Worm (Caenorhabditis elegans) whole organism, L1 larva: ENCODE data around the gene cyn-12.

ENCODE experiments used
- C34B4.2 ChIP-seq: sonication (generic microtip); optimal IDR thresholded peaks from 2 replicates; lab custom pipeline; 2017; ENCODE audit warnings: mild to moderate bottlenecking, missing genetic modification characterization, missing compliant biosample characterization
- F16B12.6 ChIP-seq: fragments of 150-350 bp; optimal IDR thresholded peaks from 2 replicates; lab custom pipeline; 2014; ENCODE audit warnings: missing biosample characterization, missing genetic modification characterization
- Y116A8C.19 ChIP-seq: sonication (generic microtip); optimal IDR thresholded peaks from 2 replicates; lab custom pipeline; 2016; ENCODE audit warnings: missing compliant biosample characterization, missing genetic modification characterization, borderline replicate concordance
- aha-1 ChIP-seq: fragments of 150-350 bp; optimal IDR thresholded peaks from 2 replicates; lab custom pipeline; 2014; ENCODE audit warnings: missing biosample characterization, missing genetic modification characterization
- alr-1 ChIP-seq: fragments of 200-800 bp; sonication (Bioruptor generic); optimal IDR thresholded peaks from 2 replicates; lab custom pipeline; 2018; ENCODE audit warnings: borderline replicate concordance, mild to moderate bottlenecking, missing genetic modification characterization, missing compliant biosample characterization
- aly-2 ChIP-seq: fragments of 150-350 bp; optimal IDR thresholded peaks from 2 replicates; lab custom pipeline; 2014; ENCODE audit warnings: missing biosample characterization, missing genetic modification characterization
- blmp-1 ChIP-seq: fragments of 150-350 bp; optimal IDR thresholded peaks from 2 replicates; lab custom pipeline; 2014; ENCODE audit warnings: missing biosample characterization, missing genetic modification characterization
- ceh-63 ChIP-seq: fragments of 200-800 bp; sonication (Bioruptor generic); optimal IDR thresholded peaks from 2 replicates; lab custom pipeline; 2018; ENCODE audit warnings: mild to moderate bottlenecking, missing genetic modification characterization, missing compliant biosample characterization
- ceh-8 ChIP-seq: fragments of 200-800 bp; sonication (Bioruptor generic); optimal IDR thresholded peaks from 2 replicates; lab custom pipeline; 2018; ENCODE audit warnings: mild to moderate bottlenecking, missing genetic modification characterization, moderate library complexity, missing compliant biosample characterization
- ceh-82 ChIP-seq, 3 experiments: fragments of 150-350 bp in 1 of 3; sonication (generic microtip) in 2 of 3; optimal IDR thresholded peaks; 2 replicates each; lab custom pipeline; 2014 to 2017; ENCODE audit warnings: missing biosample characterization in 3 of 3, missing genetic modification characterization in 3 of 3
- ceh-88 ChIP-seq: fragments of 200-800 bp; sonication (Bioruptor generic); IDR thresholded peaks from 2 replicates; pipeline ENCODE4 v1.3.6; 2022; ENCODE audit warnings: missing genetic modification characterization, missing compliant biosample characterization
- ceh-90 ChIP-seq: sonication (generic microtip); optimal IDR thresholded peaks from 2 replicates; lab custom pipeline; 2016; ENCODE audit warnings: missing genetic modification characterization, missing compliant biosample characterization
- ces-1 ChIP-seq: fragments of 150-350 bp; optimal IDR thresholded peaks from 2 replicates; lab custom pipeline; 2014; ENCODE audit warnings: missing biosample characterization, missing genetic modification reagents, missing genetic modification characterization
- dsc-1 ChIP-seq: sonication (generic microtip); optimal IDR thresholded peaks from 2 replicates; lab custom pipeline; 2016; ENCODE audit warnings: mild to moderate bottlenecking, missing genetic modification characterization, missing compliant biosample characterization
- efl-3 ChIP-seq: fragments of 200-800 bp; sonication (Bioruptor generic); optimal IDR thresholded peaks from 2 replicates; lab custom pipeline; 2018; ENCODE audit warnings: mild to moderate bottlenecking, missing genetic modification characterization, missing compliant biosample characterization
- egl-27 ChIP-seq, 2 experiments: fragments of 150-350 bp in 1 of 2; sonication (generic microtip); optimal IDR thresholded peaks; 3 replicates each; lab custom pipeline; 2017 to 2018; ENCODE audit warnings: missing biosample characterization in 2 of 2, missing genetic modification characterization in 2 of 2, missing genetic modification reagents in 2 of 2
- elt-2 ChIP-seq: sonication (generic microtip); optimal IDR thresholded peaks from 2 replicates; lab custom pipeline; 2016; ENCODE audit warnings: missing genetic modification characterization, mild to moderate bottlenecking, inconsistent platforms, missing compliant biosample characterization, missing genetic modification reagents
- fkh-4 ChIP-seq: sonication (generic microtip); optimal IDR thresholded peaks from 2 replicates; lab custom pipeline; 2016; ENCODE audit warnings: missing compliant biosample characterization, missing genetic modification characterization, borderline replicate concordance
- fkh-8 ChIP-seq: sonication (generic microtip); optimal IDR thresholded peaks from 2 replicates; lab custom pipeline; 2016; ENCODE audit warnings: mild to moderate bottlenecking, missing genetic modification characterization, missing compliant biosample characterization
- grh-1 ChIP-seq: fragments of 200-800 bp; sonication (Bioruptor generic); IDR thresholded peaks from 2 replicates; pipeline ENCODE4 v1.3.6; 2022; ENCODE audit warnings: missing genetic modification reagents, missing genetic modification characterization, missing compliant biosample characterization
- hlh-4 ChIP-seq: sonication (generic microtip); optimal IDR thresholded peaks from 2 replicates; lab custom pipeline; 2016; ENCODE audit warnings: mild to moderate bottlenecking, missing genetic modification characterization, missing compliant biosample characterization
- irx-1 ChIP-seq: sonication (generic microtip); optimal IDR thresholded peaks from 2 replicates; lab custom pipeline; 2016; ENCODE audit warnings: missing genetic modification characterization, missing compliant biosample characterization
- isw-1 ChIP-seq: fragments of 200-800 bp; sonication (Bioruptor generic); IDR thresholded peaks from 2 replicates; pipeline ENCODE4 v1.3.6; 2022; ENCODE audit warnings: missing genetic modification characterization, missing compliant biosample characterization
- jun-1 ChIP-seq: fragments of 150-350 bp; optimal IDR thresholded peaks from 2 replicates; lab custom pipeline; 2014; ENCODE audit warnings: missing biosample characterization, missing genetic modification reagents, missing genetic modification characterization
- lin-13 ChIP-seq: fragments of 150-350 bp; optimal IDR thresholded peaks from 2 replicates; lab custom pipeline; 2014; ENCODE audit warnings: missing biosample characterization, missing genetic modification reagents, missing genetic modification characterization
- lin-14 ChIP-seq: fragments of 200-800 bp; sonication (Bioruptor generic); optimal IDR thresholded peaks from 2 replicates; lab custom pipeline; 2018; ENCODE audit warnings: mild to moderate bottlenecking, missing genetic modification characterization, moderate library complexity, missing compliant biosample characterization
- lin-35 ChIP-seq, 2 experiments: fragments of 150-350 bp; optimal IDR thresholded peaks; 2 replicates each; lab custom pipeline; 2014; ENCODE audit warnings: missing biosample characterization in 2 of 2, missing genetic modification characterization in 2 of 2, missing genetic modification reagents in 2 of 2
- lsy-2 ChIP-seq, 2 experiments: fragments of 150-350 bp; optimal IDR thresholded peaks; 2 replicates each; lab custom pipeline; 2014; ENCODE audit warnings: missing biosample characterization in 2 of 2, missing genetic modification characterization in 2 of 2
- mab-9 ChIP-seq: fragments of 200-800 bp; sonication (Bioruptor generic); IDR thresholded peaks from 2 replicates; pipeline ENCODE4 v1.3.6; 2022; ENCODE audit warnings: missing genetic modification reagents, missing genetic modification characterization, missing compliant biosample characterization
- mdl-1 ChIP-seq, 2 experiments: fragments of 150-350 bp; optimal IDR thresholded peaks; 2 replicates each; lab custom pipeline; 2014 to 2017; ENCODE audit warnings: missing biosample characterization in 2 of 2, missing genetic modification characterization in 2 of 2, inconsistent platforms in 1 of 2
- mep-1 ChIP-seq: fragments of 150-350 bp; optimal IDR thresholded peaks from 2 replicates; lab custom pipeline; 2014; ENCODE audit warnings: missing biosample characterization, missing genetic modification characterization
- nhr-12 ChIP-seq: sonication (generic microtip); optimal IDR thresholded peaks from 2 replicates; lab custom pipeline; 2017; ENCODE audit warnings: missing biosample characterization, missing genetic modification characterization
- nhr-19 ChIP-seq: fragments of 200-800 bp; sonication (Bioruptor generic); conservative IDR thresholded peaks from 2 replicates; pipeline ENCODE4 v1.3.6; 2022; ENCODE audit warnings: missing genetic modification characterization, missing compliant biosample characterization
- nhr-20 ChIP-seq: sonication (generic microtip); optimal IDR thresholded peaks from 2 replicates; lab custom pipeline; 2016; ENCODE audit warnings: mild to moderate bottlenecking, missing genetic modification characterization, missing compliant biosample characterization
- nhr-237 ChIP-seq: fragments of 150-350 bp; optimal IDR thresholded peaks from 2 replicates; lab custom pipeline; 2014; ENCODE audit warnings: missing biosample characterization, missing genetic modification characterization
- nhr-28 ChIP-seq: fragments of 150-350 bp; optimal IDR thresholded peaks from 2 replicates; lab custom pipeline; 2014; ENCODE audit warnings: missing biosample characterization, missing genetic modification characterization
- nhr-47 ChIP-seq: sonication (generic microtip); optimal IDR thresholded peaks from 2 replicates; lab custom pipeline; 2016; ENCODE audit warnings: mild to moderate bottlenecking, missing genetic modification characterization, moderate library complexity, missing compliant biosample characterization
- nhr-71 ChIP-seq: sonication (generic microtip); optimal IDR thresholded peaks from 2 replicates; lab custom pipeline; 2016; ENCODE audit warnings: mild to moderate bottlenecking, missing genetic modification characterization, moderate library complexity, missing compliant biosample characterization
- nhr-76 ChIP-seq: sonication (generic microtip); optimal IDR thresholded peaks from 2 replicates; lab custom pipeline; 2017; ENCODE audit warnings: missing biosample characterization, missing genetic modification characterization
- nhr-77 ChIP-seq: fragments of 150-350 bp; optimal IDR thresholded peaks from 2 replicates; lab custom pipeline; 2014; ENCODE audit warnings: missing biosample characterization, missing genetic modification characterization
- nhr-85 ChIP-seq: sonication (generic microtip); peaks from one replicate; lab custom pipeline; 2016; ENCODE audit warnings: missing genetic modification characterization, inconsistent platforms, missing compliant biosample characterization
- pag-3 ChIP-seq: sonication (generic microtip); optimal IDR thresholded peaks from 2 replicates; lab custom pipeline; 2017; ENCODE audit warnings: missing genetic modification characterization, mild to moderate bottlenecking, missing compliant biosample characterization, antibody characterized with exemption, borderline replicate concordance; ENCODE audit not compliant: insufficient read depth
- pax-3 ChIP-seq: fragments of 200-800 bp; sonication (Bioruptor generic); optimal IDR thresholded peaks from 2 replicates; lab custom pipeline; 2018; ENCODE audit warnings: mild to moderate bottlenecking, missing genetic modification characterization, moderate library complexity, missing compliant biosample characterization
- pqm-1 ChIP-seq: sonication (generic microtip); optimal IDR thresholded peaks from 3 replicates; lab custom pipeline; 2017; ENCODE audit warnings: missing biosample characterization, missing genetic modification characterization
- snu-23 ChIP-seq: sonication (generic microtip); optimal IDR thresholded peaks from 2 replicates; lab custom pipeline; 2016; ENCODE audit warnings: missing genetic modification characterization, missing compliant biosample characterization
- sox-4 ChIP-seq: sonication (generic microtip); optimal IDR thresholded peaks from 2 replicates; lab custom pipeline; 2016; ENCODE audit warnings: missing genetic modification characterization, missing compliant biosample characterization
- sptf-1 ChIP-seq: fragments of 150-350 bp; optimal IDR thresholded peaks from 2 replicates; lab custom pipeline; 2014; ENCODE audit warnings: missing biosample characterization, missing genetic modification characterization
- sup-37 ChIP-seq: fragments of 200-800 bp; sonication (Bioruptor generic); optimal IDR thresholded peaks from 2 replicates; lab custom pipeline; 2018; ENCODE audit warnings: mild to moderate bottlenecking, missing genetic modification characterization, missing compliant biosample characterization
- tbx-2 ChIP-seq: sonication (generic microtip); optimal IDR thresholded peaks from 2 replicates; lab custom pipeline; 2016; ENCODE audit warnings: missing genetic modification characterization, missing compliant biosample characterization
- tlp-1 ChIP-seq: fragments of 150-350 bp; optimal IDR thresholded peaks from 2 replicates; lab custom pipeline; 2014; ENCODE audit warnings: missing biosample characterization, missing genetic modification characterization
- unc-130 ChIP-seq: fragments of 150-350 bp; optimal IDR thresholded peaks from 2 replicates; lab custom pipeline; 2017; ENCODE audit warnings: missing biosample characterization, missing genetic modification characterization, inconsistent platforms
- unc-30 ChIP-seq: sonication (generic microtip); optimal IDR thresholded peaks from 2 replicates; lab custom pipeline; 2017; ENCODE audit warnings: missing biosample characterization, missing genetic modification characterization
- unc-62 ChIP-seq: fragments of 150-350 bp; optimal IDR thresholded peaks from 2 replicates; lab custom pipeline; 2014; ENCODE audit warnings: missing biosample characterization, missing genetic modification reagents, missing genetic modification characterization
- unc-86 ChIP-seq: sonication (generic microtip); optimal IDR thresholded peaks from 2 replicates; lab custom pipeline; 2016; ENCODE audit warnings: missing genetic modification characterization, missing compliant biosample characterization

Gene cyn-12

DNA sequence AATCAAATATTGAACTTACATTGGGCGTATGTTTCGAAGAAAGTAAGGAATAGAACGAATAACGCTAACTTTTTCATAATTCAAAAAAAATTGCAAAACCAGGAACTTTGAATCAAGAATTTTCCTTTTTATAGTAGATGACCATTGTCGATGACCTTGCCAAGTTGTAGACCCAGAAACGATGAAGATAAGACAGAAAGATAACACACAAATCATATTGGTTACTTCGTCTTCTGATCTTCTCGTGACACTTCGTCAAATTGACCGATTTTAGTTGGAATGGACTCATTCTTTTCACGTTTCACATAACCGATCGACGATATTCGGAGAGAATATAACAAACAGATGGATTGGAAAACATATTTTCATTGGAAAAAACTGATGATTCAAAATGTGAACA lies 1.2 kb downstream of the cyn-12 start, which contains the start of gene grsp-3:
Gene grsp-3 (minus strand): TSS at position 149 of the 400 bp plus-strand sequence.
- no peak for TF ChIP-seq nhr-76 (tag; lab: Kevin White, UChicago)
- no peak for TF ChIP-seq pax-3 (tag; lab: Kevin White, UChicago)
- no peak for TF ChIP-seq grh-1 (GFP tag; lab: Robert Waterston, UW)
- TF ChIP-seq aha-1: no peak
- no peak for TF ChIP-seq hlh-4 (tag; lab: Kevin White, UChicago)
- no peak for TF ChIP-seq aly-2 (tag; lab: Kevin White, UChicago)
- peak; percentile 39 for TF ChIP-seq unc-130 (tag; lab: Kevin White, UChicago)
- TF ChIP-seq nhr-12 (tag; lab: Kevin White, UChicago): no peak
- TF ChIP-seq sptf-1 (tag; lab: Kevin White, UChicago): no peak
- TF ChIP-seq pqm-1 (tag; lab: Kevin White, UChicago): no peak
- TF ChIP-seq egl-27 (tag; optimal IDR thresholded peaks at IDR 0.05; lab: Kevin White, UChicago): no peak
- no peak for TF ChIP-seq unc-86 (tag; lab: Kevin White, UChicago)
- TF ChIP-seq lin-14: peak; percentile 60
- peak; percentile 89 for TF ChIP-seq nhr-85
- no peak for TF ChIP-seq ceh-63
- no peak for TF ChIP-seq nhr-47 (tag; lab: Kevin White, UChicago)
- no peak for TF ChIP-seq ceh-90 (tag; lab: Kevin White, UChicago)
- TF ChIP-seq nhr-19 (GFP tag; lab: Robert Waterston, UW): no peak; the same call in 1 of the 2 replicates
- no peak for TF ChIP-seq nhr-77 (tag; lab: Kevin White, UChicago)
- TF ChIP-seq sox-4 (tag; lab: Kevin White, UChicago): no peak
- TF ChIP-seq lin-13 (GFP tag; lab: Kevin White, UChicago): no peak
- no peak for TF ChIP-seq nhr-28 (tag; lab: Kevin White, UChicago)
- no peak for TF ChIP-seq elt-2 (tag; lab: Kevin White, UChicago)
- TF ChIP-seq Y116A8C.19 (tag; lab: Kevin White, UChicago): no peak
- TF ChIP-seq alr-1 (tag; lab: Kevin White, UChicago): no peak
- TF ChIP-seq blmp-1: peak; percentile 80
- no peak for TF ChIP-seq pag-3 (tag; lab: Kevin White, UChicago)
- TF ChIP-seq tlp-1 (tag; lab: Kevin White, UChicago): no peak
- no peak for TF ChIP-seq sup-37 (GFP tag; lab: Kevin White, UChicago)
- no peak for TF ChIP-seq unc-30 (tag; lab: Kevin White, UChicago)
- no peak for TF ChIP-seq mab-9
- TF ChIP-seq nhr-71 (tag; lab: Kevin White, UChicago): peak; percentile 59
- TF ChIP-seq fkh-8 (tag; lab: Kevin White, UChicago): no peak
- no peak for TF ChIP-seq dsc-1 (tag; lab: Kevin White, UChicago)
- TF ChIP-seq snu-23: peak; percentile 57
- no peak for TF ChIP-seq irx-1 (tag; lab: Kevin White, UChicago)
- no peak for TF ChIP-seq ceh-88 (GFP tag; lab: Robert Waterston, UW)
- TF ChIP-seq C34B4.2 (tag; lab: Kevin White, UChicago): no peak
- TF ChIP-seq ces-1 (GFP tag; lab: Kevin White, UChicago): no peak
- TF ChIP-seq fkh-4 (tag; lab: Kevin White, UChicago): no peak
- TF ChIP-seq lin-35 (GFP tag; optimal IDR thresholded peaks at IDR 0.05; lab: Kevin White, UChicago): peak in 1 of 2 experiments; percentile 43
- TF ChIP-seq jun-1 (tag; lab: Kevin White, UChicago): no peak
- peak in 1 of 2 experiments; percentile 32 for TF ChIP-seq mdl-1 (tag; optimal IDR thresholded peaks at IDR 0.05; lab: Kevin White, UChicago)
- peak; percentile 18 for TF ChIP-seq tbx-2 (tag; lab: Kevin White, UChicago)
- TF ChIP-seq isw-1 (GFP tag; lab: Robert Waterston, UW): no peak
- no peak for TF ChIP-seq efl-3 (GFP tag; lab: Kevin White, UChicago)
- TF ChIP-seq ceh-82 (tag; optimal IDR thresholded peaks at IDR 0.05; lab: Kevin White, UChicago): no peak
- peak; percentile 60 for TF ChIP-seq nhr-20 (tag; lab: Kevin White, UChicago)
- peak; percentile 1 to 33 for TF ChIP-seq lsy-2 (tag; optimal IDR thresholded peaks at IDR 0.05; lab: Kevin White, UChicago)
- TF ChIP-seq unc-62 (GFP tag; lab: Kevin White, UChicago): no peak
- TF ChIP-seq ceh-8: no peak
- no peak for TF ChIP-seq F16B12.6 (tag; lab: Kevin White, UChicago)
- no peak for TF ChIP-seq nhr-237 (tag; lab: Kevin White, UChicago)
- TF ChIP-seq mep-1 (tag; lab: Kevin White, UChicago): peak; percentile 39
